Worm (Caenorhabditis elegans) whole organism, L2 larva: ENCODE results near the gene glb-14.

Experiments used
- R02D3.7 ChIP-seq: fragments of 150-350 bp; optimal IDR thresholded peaks from 2 replicates; lab custom pipeline; 2014; ENCODE audit warnings: missing biosample characterization, missing genetic modification characterization
- dmd-4 ChIP-seq: sonication (generic microtip); optimal IDR thresholded peaks from 2 replicates; lab custom pipeline; 2017; ENCODE audit warnings: missing biosample characterization, missing genetic modification characterization
- lsy-2 ChIP-seq, 2 experiments: fragments of 150-350 bp in 1 of 2; sonication (generic microtip) in 1 of 2; optimal IDR thresholded peaks; 2 replicates each; lab custom pipeline; 2014 to 2017; ENCODE audit warnings: missing biosample characterization in 2 of 2, missing genetic modification characterization in 2 of 2
- mbf-1 ChIP-seq: sonication (generic microtip); optimal IDR thresholded peaks from 2 replicates; lab custom pipeline; 2017; ENCODE audit warnings: missing biosample characterization, missing genetic modification characterization
- nhr-25 ChIP-seq: fragments of 150-350 bp; sonication (generic microtip); optimal IDR thresholded peaks from 3 replicates; lab custom pipeline; 2014; ENCODE audit warnings: missing biosample characterization, missing genetic modification characterization
- nhr-77 ChIP-seq: fragments of 150-350 bp; optimal IDR thresholded peaks from 2 replicates; lab custom pipeline; 2014; ENCODE audit warnings: missing biosample characterization, missing genetic modification characterization

DNA sequence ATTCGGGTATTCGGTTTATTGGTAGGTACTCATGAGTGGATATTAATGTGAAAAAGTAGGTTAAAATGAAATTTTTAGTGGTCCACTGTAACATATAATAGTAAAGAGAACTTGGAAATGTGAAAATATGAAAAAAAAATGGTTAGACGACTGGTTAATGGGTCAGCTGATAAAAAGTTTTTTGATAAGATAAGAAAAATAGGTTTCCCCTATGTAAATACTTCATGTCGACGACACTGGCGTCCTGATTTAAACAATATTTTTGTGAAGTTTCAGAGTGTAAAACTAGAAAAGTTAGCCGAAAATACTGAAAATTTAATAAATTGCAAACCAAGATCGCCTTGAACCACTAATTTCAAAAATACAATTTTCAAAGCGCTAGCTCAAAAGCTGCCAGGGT, 11.7 kb downstream of the glb-14 start, which contains the start of gene F21A3.11:
- no peak for TF ChIP-seq mbf-1
- no peak for TF ChIP-seq nhr-25 (tag; lab: Kevin White, UChicago)
- TF ChIP-seq dmd-4: no peak
- no peak for TF ChIP-seq R02D3.7
- TF ChIP-seq nhr-77 (tag; lab: Kevin White, UChicago): no peak
- no peak for TF ChIP-seq lsy-2 (tag; optimal IDR thresholded peaks at IDR 0.05; lab: Kevin White, UChicago)
